Fruit fly (Drosophila melanogaster) whole organism, embryonic: ENCODE data around the gene PhKgamma.

ENCODE experiments used
- C15 ChIP-seq: fragments of 200-800 bp; sonication (Bioruptor generic); IDR thresholded peaks from 3 replicates; pipeline ENCODE4 v1.3.6; 2022; ENCODE audit warnings: missing biosample characterization, missing genetic modification characterization
- CG10274 ChIP-seq: fragments of 200-800 bp; sonication (Bioruptor generic); optimal IDR thresholded peaks from 3 replicates; lab custom pipeline; 2017; ENCODE audit warnings: missing biosample characterization, mild to moderate bottlenecking, missing genetic modification characterization
- CG12391 ChIP-seq: fragments of 200-800 bp; sonication (Bioruptor generic); optimal IDR thresholded peaks from 3 replicates; lab custom pipeline; 2018; ENCODE audit warnings: missing biosample characterization, mild to moderate bottlenecking, missing genetic modification characterization, moderate library complexity
- CG13424 ChIP-seq: fragments of 200-800 bp; sonication (Bioruptor generic); optimal IDR thresholded peaks from 2 replicates; lab custom pipeline; 2019; ENCODE audit warnings: missing biosample characterization, mild to moderate bottlenecking, missing genetic modification characterization, moderate library complexity
- CG15601 ChIP-seq: fragments of 200-800 bp; sonication (Bioruptor generic); optimal IDR thresholded peaks from 3 replicates; lab custom pipeline; 2019; ENCODE audit warnings: missing biosample characterization, mild to moderate bottlenecking, missing genetic modification characterization, moderate library complexity
- CG18011 ChIP-seq: fragments of 200-800 bp; sonication (Bioruptor generic); optimal IDR thresholded peaks from 2 replicates; lab custom pipeline; 2017; ENCODE audit warnings: missing biosample characterization, missing genetic modification characterization, mild to moderate bottlenecking, moderate library complexity, missing genotype
- CG2116 ChIP-seq: fragments of 200-800 bp; sonication (Bioruptor generic); optimal IDR thresholded peaks from 3 replicates; lab custom pipeline; 2018; ENCODE audit warnings: missing biosample characterization, mild to moderate bottlenecking, missing genetic modification characterization
- CG31388 ChIP-seq: fragments of 200-800 bp; sonication (Bioruptor generic); optimal IDR thresholded peaks from 2 replicates; lab custom pipeline; 2016; ENCODE audit warnings: missing biosample characterization, missing genetic modification characterization
- CG33213 ChIP-seq: fragments of 200-800 bp; sonication (Bioruptor generic); optimal IDR thresholded peaks from 3 replicates; lab custom pipeline; 2016; ENCODE audit warnings: missing biosample characterization, missing genetic modification characterization
- CG34376 ChIP-seq: fragments of 200-800 bp; sonication (Bioruptor generic); optimal IDR thresholded peaks from 2 replicates; lab custom pipeline; 2018; ENCODE audit warnings: missing biosample characterization, mild to moderate bottlenecking, missing genetic modification characterization
- CG3726 ChIP-seq: fragments of 200-800 bp; sonication (Bioruptor generic); IDR thresholded peaks from 3 replicates; pipeline ENCODE4, ENCODE4 v1.3.6; 2022; ENCODE audit warnings: missing biosample characterization, missing genetic modification characterization
- CG3838 ChIP-seq: fragments of 200-800 bp; sonication (Bioruptor generic); optimal IDR thresholded peaks from 3 replicates; lab custom pipeline; 2016; ENCODE audit warnings: missing biosample characterization, missing genetic modification characterization
- CG4404 ChIP-seq: fragments of 200-800 bp; sonication (Bioruptor generic); IDR thresholded peaks from 2 replicates; pipeline ENCODE4 v1.3.6; 2022; ENCODE audit warnings: missing biosample characterization, missing genetic modification characterization
- CG4707 ChIP-seq: fragments of 200-800 bp; sonication (Bioruptor generic); optimal IDR thresholded peaks from 2 replicates; lab custom pipeline; 2018; ENCODE audit warnings: missing biosample characterization, mild to moderate bottlenecking, missing genetic modification characterization, moderate library complexity
- CG6175 ChIP-seq: fragments of 200-800 bp; sonication (Bioruptor generic); IDR thresholded peaks from 3 replicates; pipeline ENCODE4 v1.3.6; 2022; ENCODE audit warnings: missing biosample characterization, missing genetic modification characterization
- CG7745 ChIP-seq: fragments of 200-800 bp; sonication (Bioruptor generic); optimal IDR thresholded peaks from 2 replicates; lab custom pipeline; 2018; ENCODE audit warnings: missing biosample characterization, mild to moderate bottlenecking, missing genetic modification characterization, moderate library complexity
- CG9215 ChIP-seq: fragments of 200-800 bp; sonication (Bioruptor generic); IDR thresholded peaks from 2 replicates; pipeline ENCODE4 v1.3.6; 2022; ENCODE audit warnings: missing biosample characterization, missing genetic modification characterization
- D ChIP-seq, 2 experiments: fragments of 200-800 bp in 1 of 2; fragments of >200 bp in 1 of 2; sonication (Bioruptor generic) in 1 of 2; optimal IDR thresholded peaks; 2 replicates in 1 of 2; 3 replicates in 1 of 2; lab custom pipeline; 2017; ENCODE audit warnings: mild to moderate bottlenecking in 1 of 2, missing biosample characterization in 1 of 2, missing genetic modification characterization in 1 of 2, missing genetic modification reagents in 1 of 2
- Dip3 ChIP-seq: fragments of 200-800 bp; sonication (Bioruptor generic); optimal IDR thresholded peaks from 3 replicates; lab custom pipeline; 2016; ENCODE audit warnings: missing biosample characterization, missing genetic modification characterization
- Doc3 ChIP-seq: fragments of 200-800 bp; sonication (Bioruptor generic); IDR thresholded peaks from 3 replicates; pipeline ENCODE4 v1.3.6; 2022; ENCODE audit warnings: missing biosample characterization, missing genetic modification characterization; ENCODE audit not compliant: partially characterized antibody
- Drgx ChIP-seq: fragments of 200-800 bp; sonication (Bioruptor generic); IDR thresholded peaks from 2 replicates; pipeline ENCODE4 v1.3.6; 2022; ENCODE audit warnings: missing biosample characterization, missing genetic modification characterization
- H15 ChIP-seq: fragments of 200-800 bp; sonication (Bioruptor generic); IDR thresholded peaks from 3 replicates; pipeline ENCODE4 v1.3.6; 2022; ENCODE audit warnings: missing biosample characterization, missing genetic modification characterization
- Hmr ChIP-seq: fragments of 200-800 bp; sonication (Bioruptor generic); optimal IDR thresholded peaks from 3 replicates; lab custom pipeline; 2017; ENCODE audit warnings: mild to moderate bottlenecking, missing biosample characterization, missing genetic modification reagents, missing genetic modification characterization
- Mes4 ChIP-seq: fragments of 200-800 bp; sonication (Bioruptor generic); optimal IDR thresholded peaks from 2 replicates; lab custom pipeline; 2016; ENCODE audit warnings: missing biosample characterization, missing genetic modification characterization
- Sox102F ChIP-seq: fragments of 200-800 bp; sonication (Bioruptor generic); optimal IDR thresholded peaks from 2 replicates; lab custom pipeline; 2018; ENCODE audit warnings: missing biosample characterization, mild to moderate bottlenecking, missing genetic modification characterization, moderate library complexity
- YL-1 ChIP-seq: fragments of 200-800 bp; sonication (Bioruptor generic); optimal IDR thresholded peaks from 3 replicates; lab custom pipeline; 2017; ENCODE audit warnings: missing biosample characterization, mild to moderate bottlenecking, missing genetic modification characterization
- btn ChIP-seq: fragments of 200-800 bp; sonication (Bioruptor generic); optimal IDR thresholded peaks from 2 replicates; lab custom pipeline; 2016; ENCODE audit warnings: missing biosample characterization, missing genetic modification characterization
- dmrt11E ChIP-seq: fragments of 200-800 bp; sonication (Bioruptor generic); optimal IDR thresholded peaks from 3 replicates; lab custom pipeline; 2018; ENCODE audit warnings: missing biosample characterization, mild to moderate bottlenecking, missing genetic modification characterization, moderate library complexity
- dysf ChIP-seq: fragments of 200-800 bp; sonication (Bioruptor generic); IDR thresholded peaks from 3 replicates; pipeline ENCODE4 v1.3.6; 2022; ENCODE audit warnings: missing biosample characterization, missing genetic modification characterization
- fd102C ChIP-seq: fragments of 200-800 bp; sonication (Bioruptor generic); optimal IDR thresholded peaks from 2 replicates; lab custom pipeline; 2018; ENCODE audit warnings: missing biosample characterization, mild to moderate bottlenecking, missing genetic modification characterization, moderate library complexity
- fru ChIP-seq: fragments of >200 bp; optimal IDR thresholded peaks from 2 replicates; lab custom pipeline; 2017
- hth ChIP-seq: fragments of >200 bp; optimal IDR thresholded peaks from 2 replicates; lab custom pipeline; 2017; ENCODE audit warnings: inconsistent platforms
- lmd ChIP-seq: fragments of 200-800 bp; sonication (Bioruptor generic); IDR thresholded peaks from 2 replicates; pipeline ENCODE4 v1.3.6; 2022; ENCODE audit warnings: missing biosample characterization, missing genetic modification characterization
- nerfin-2 ChIP-seq: fragments of 200-800 bp; sonication (Bioruptor generic); IDR thresholded peaks from 2 replicates; pipeline ENCODE4 v1.3.6; 2022; ENCODE audit warnings: missing biosample characterization, missing genetic modification characterization; ENCODE audit not compliant: partially characterized antibody
- nom ChIP-seq: fragments of 200-800 bp; sonication (Bioruptor generic); optimal IDR thresholded peaks from 2 replicates; lab custom pipeline; 2017; ENCODE audit warnings: missing biosample characterization, missing genetic modification characterization, mild to moderate bottlenecking, moderate library complexity, missing genetic modification reagents
- prd ChIP-seq, 3 experiments: fragments of >200 bp in 2 of 3; fragments of 200-800 bp in 1 of 3; sonication (Bioruptor generic) in 1 of 3; optimal IDR thresholded peaks in 2 of 3; IDR thresholded peaks in 1 of 3; 2 replicates in 2 of 3; 3 replicates in 1 of 3; pipeline versions ENCODE4 v1.3.6 to Lab custom; 2017 to 2022; ENCODE audit warnings: missing biosample characterization in 1 of 3, missing genetic modification characterization in 1 of 3
- run ChIP-seq: fragments of 200-800 bp; sonication (Bioruptor generic); optimal IDR thresholded peaks from 3 replicates; lab custom pipeline; 2018; ENCODE audit warnings: missing biosample characterization, mild to moderate bottlenecking, missing genetic modification characterization
- ttk ChIP-seq: fragments of 200-800 bp; sonication (Bioruptor generic); IDR thresholded peaks from 2 replicates; pipeline ENCODE4 v2.1.2; 2022; ENCODE audit warnings: missing biosample characterization, missing genetic modification characterization

PhKgamma gene

DNA sequence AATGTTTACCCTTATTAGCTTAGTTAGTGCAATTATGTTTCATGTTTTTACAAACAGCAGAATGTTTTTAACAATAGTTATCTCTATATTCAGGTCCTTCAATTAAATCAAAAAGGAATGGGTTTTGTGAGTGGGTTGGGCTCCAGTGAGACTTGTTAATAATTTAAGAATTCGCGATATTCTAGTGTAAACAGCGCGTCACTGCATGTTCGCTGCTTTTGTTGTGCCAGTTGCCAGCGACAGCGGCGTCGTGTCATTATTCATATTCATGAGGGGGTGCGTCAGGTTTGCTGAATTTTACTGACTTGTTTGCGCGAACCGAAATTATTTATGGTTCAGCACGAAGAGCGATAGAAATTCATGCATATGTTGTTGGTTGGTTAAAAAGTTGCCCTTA, 20.3 kb downstream of the PhKgamma start, which contains the start of gene Amun (continued):
- TF ChIP-seq CG12391 (peak; percentile 4), Dip3 (GFP tag; lab: Kevin White, UChicago) (peak; percentile 41), H15 (GFP tag; lab: Robert Waterston, UW) (0 out of 3 replicates have a peak, but pooled peaks have one; percentile 36), CG15601 (tag; lab: Kevin White, UChicago) (no peak), CG4404 (no peak), YL-1 (GFP tag; lab: Kevin White, UChicago) (no peak), CG4707 (GFP tag; lab: Kevin White, UChicago) (no peak), CG2116 (GFP tag; lab: Kevin White, UChicago) (no peak), CG6175 (no peak), nerfin-2 (GFP tag; lab: Robert Waterston, UW) (no peak), CG3838 (peak; percentile 9), Hmr (GFP tag; lab: Kevin White, UChicago) (peak; percentile 35), hth (lab: Kevin White, UChicago) (no peak), CG9215 (GFP tag; lab: Robert Waterston, UW) (peak; percentile 18; the same call in 1 of the 2 replicates), CG31388 (GFP tag; lab: Kevin White, UChicago) (peak; percentile 18), CG7745 (tag; lab: Kevin White, UChicago) (no peak), CG33213 (no peak), C15 (0 out of 3 replicates have a peak, but pooled peaks have one; percentile 17), CG3726 (GFP tag; lab: Robert Waterston, UW) (no peak), ttk (peak; percentile 8; the same call in 1 of the 2 replicates), Drgx (GFP tag; lab: Robert Waterston, UW) (0 out of 2 replicates have a peak, but pooled peaks have one; percentile 9), D (optimal IDR thresholded peaks at IDR 0.05; lab: Kevin White, UChicago) (no peak), D (GFP tag; optimal IDR thresholded peaks at IDR 0.05; lab: Kevin White, UChicago) (no peak), fru (lab: Kevin White, UChicago) (no peak), btn (GFP tag; lab: Kevin White, UChicago) (no peak), prd (optimal IDR thresholded peaks at IDR 0.05; lab: Kevin White, UChicago) (no peak), prd (GFP tag; IDR thresholded peaks at IDR 0.05; lab: Robert Waterston, UW) (peak; percentile 45), lmd (GFP tag; lab: Robert Waterston, UW) (peak; percentile 45; the same call in 1 of the 2 replicates), dmrt11E (tag; lab: Kevin White, UChicago) (no peak), Sox102F (GFP tag; lab: Kevin White, UChicago) (peak; percentile 7), CG34376 (GFP tag; lab: Kevin White, UChicago) (no peak), nom (GFP tag; lab: Kevin White, UChicago) (no peak), fd102C (GFP tag; lab: Kevin White, UChicago) (no peak), Doc3 (GFP tag; lab: Robert Waterston, UW) (no peak), Mes4 (GFP tag; lab: Kevin White, UChicago) (no peak), CG18011 (GFP tag; lab: Kevin White, UChicago) (no peak), dysf (GFP tag; lab: Robert Waterston, UW) (peak; percentile 41; the same call in 2 of the 3 replicates), CG13424 (tag; lab: Kevin White, UChicago) (no peak), CG10274 (GFP tag; lab: Kevin White, UChicago) (no peak), run (tag; lab: Kevin White, UChicago) (no peak)
- TF ChIP-seq, all 482 proteins: peak for 109
